Fruit fly (Drosophila melanogaster): ENCODE results near the gene Klp98A.

Klp98A gene

DNA sequence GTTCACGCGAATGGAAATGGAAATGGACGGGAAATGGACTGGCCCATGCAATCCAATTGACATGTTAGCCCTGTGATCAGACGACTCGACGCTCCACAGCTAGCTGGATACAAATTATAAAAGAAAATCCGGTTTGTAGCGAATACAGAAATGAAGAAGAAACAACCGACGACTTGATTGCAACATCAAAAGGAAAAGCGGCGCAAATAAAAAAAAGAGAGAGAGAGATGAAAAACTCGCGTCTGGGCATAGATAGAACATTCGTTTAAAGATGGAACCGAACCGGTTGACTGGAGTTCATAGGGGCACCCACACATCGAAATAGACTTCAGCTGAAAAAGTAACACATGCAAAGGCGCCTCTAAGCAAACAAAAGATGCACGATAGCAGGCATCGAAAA lies 3.1 kb downstream of the Klp98A start:
- TF ChIP-seq toe (GFP tag; optimal IDR thresholded peaks at IDR 0.05) (no peak), kay (GFP tag; ENCODE audit: borderline replicate concordance) (peak; percentile 52)

DNA sequence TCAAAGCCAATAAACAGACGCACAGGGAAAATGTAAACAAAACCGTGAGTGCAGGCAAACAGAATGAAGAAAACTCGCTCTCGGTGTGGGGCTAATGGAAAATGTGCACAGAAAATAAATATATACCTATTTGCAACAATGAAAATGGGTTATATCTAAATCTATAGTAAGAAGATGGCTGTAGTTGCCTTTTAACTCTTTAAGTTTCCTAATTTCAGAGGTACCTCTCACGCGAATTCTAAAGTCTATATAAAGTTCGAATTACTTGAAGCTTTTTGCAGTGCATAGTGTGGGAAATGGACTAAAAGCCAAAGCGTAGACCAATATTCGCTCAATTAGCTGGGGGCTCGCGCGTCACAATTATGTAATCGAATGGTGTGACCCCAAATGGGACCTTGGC lies 4.0 kb downstream of the Klp98A start:
- TF ChIP-seq Hr96 (GFP tag; optimal IDR thresholded peaks at IDR 0.05) = no peak
- no peak for TF ChIP-seq cic (GFP tag; optimal IDR thresholded peaks at IDR 0.05)
- TF ChIP-seq ovo (GFP tag; optimal IDR thresholded peaks at IDR 0.05) = no peak
- TF ChIP-seq pad (GFP tag; optimal IDR thresholded peaks at IDR 0.05) = no peak
- no peak for TF ChIP-seq cnc (optimal IDR thresholded peaks at IDR 0.05)
- peak; percentile 5 for TF ChIP-seq CG11617 (GFP tag; optimal IDR thresholded peaks at IDR 0.05)
- peak; percentile 14 for TF ChIP-seq CG7045 (GFP tag; optimal IDR thresholded peaks at IDR 0.05)
- no peak for TF ChIP-seq toe (GFP tag; optimal IDR thresholded peaks at IDR 0.05)
- TF ChIP-seq CG7101 (tag; optimal IDR thresholded peaks at IDR 0.05) = peak; percentile 18
- no peak for TF ChIP-seq Crg-1 (GFP tag; optimal IDR thresholded peaks at IDR 0.05)
- TF ChIP-seq CG1620 (GFP tag; optimal IDR thresholded peaks at IDR 0.05) = no peak
- TF ChIP-seq CG12768 (GFP tag; optimal IDR thresholded peaks at IDR 0.05) = peak; percentile 29
- no peak for TF ChIP-seq Clk (GFP tag; optimal IDR thresholded peaks at IDR 0.05)
- peak; percentile 49 for TF ChIP-seq CG33017 (tag; optimal IDR thresholded peaks at IDR 0.05)
- no peak for TF ChIP-seq tj (GFP tag; optimal IDR thresholded peaks at IDR 0.05)
- TF ChIP-seq kay (GFP tag; ENCODE audit: borderline replicate concordance) = no peak
- peak; percentile 39 for TF ChIP-seq CG14711 (tag; optimal IDR thresholded peaks at IDR 0.05)
- TF ChIP-seq CG5204 (GFP tag; optimal IDR thresholded peaks at IDR 0.05) = no peak
- TF ChIP-seq bab1 (GFP tag; optimal IDR thresholded peaks at IDR 0.05) = peak; percentile 51
- no peak for TF ChIP-seq Mnt (GFP tag; optimal IDR thresholded peaks at IDR 0.05)

DNA sequence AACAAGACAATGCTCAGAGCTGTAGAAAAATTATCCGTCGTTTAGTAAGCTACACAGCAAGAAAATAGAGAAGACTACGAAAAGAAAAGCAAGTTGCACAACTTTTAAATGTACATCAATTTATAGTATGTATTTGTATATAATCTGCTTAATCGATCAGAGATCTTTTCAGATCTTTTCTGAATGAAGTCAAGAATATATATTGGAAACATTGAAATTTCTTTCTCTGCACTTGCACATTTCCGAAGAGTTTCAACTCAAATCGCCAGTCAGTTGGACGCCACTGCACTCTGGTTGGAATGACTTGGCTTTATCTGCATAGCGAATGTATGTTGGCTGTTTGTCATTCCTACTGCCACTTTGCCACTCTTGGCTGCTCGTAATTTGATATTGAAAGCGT lies 5.0 kb downstream of the Klp98A start:
- TF ChIP-seq CG12768 (GFP tag; optimal IDR thresholded peaks at IDR 0.05) (no peak), CG5204 (GFP tag; optimal IDR thresholded peaks at IDR 0.05) (peak; percentile 48), cnc (optimal IDR thresholded peaks at IDR 0.05) (peak in 1 of 2 experiments; percentile 2), CG11617 (GFP tag; optimal IDR thresholded peaks at IDR 0.05) (peak; percentile 57), kay (GFP tag; ENCODE audit: borderline replicate concordance) (no peak), Crg-1 (GFP tag; optimal IDR thresholded peaks at IDR 0.05) (no peak), CG7045 (GFP tag; optimal IDR thresholded peaks at IDR 0.05) (peak; percentile 45), CG33017 (tag; optimal IDR thresholded peaks at IDR 0.05) (peak; percentile 43), bab1 (GFP tag; optimal IDR thresholded peaks at IDR 0.05) (peak; percentile 92), Mnt (GFP tag; optimal IDR thresholded peaks at IDR 0.05) (no peak), cic (GFP tag; optimal IDR thresholded peaks at IDR 0.05) (no peak), CG1620 (GFP tag; optimal IDR thresholded peaks at IDR 0.05) (no peak), pad (GFP tag; optimal IDR thresholded peaks at IDR 0.05) (peak; percentile 32), ovo (GFP tag; optimal IDR thresholded peaks at IDR 0.05) (no peak), Clk (GFP tag; optimal IDR thresholded peaks at IDR 0.05) (no peak), Hr96 (GFP tag; optimal IDR thresholded peaks at IDR 0.05) (peak; percentile 51), tj (GFP tag; optimal IDR thresholded peaks at IDR 0.05) (peak; percentile 41), CG7101 (tag; optimal IDR thresholded peaks at IDR 0.05) (peak; percentile 53), toe (GFP tag; optimal IDR thresholded peaks at IDR 0.05) (peak; percentile 10), CG14711 (tag; optimal IDR thresholded peaks at IDR 0.05) (peak; percentile 73)

DNA sequence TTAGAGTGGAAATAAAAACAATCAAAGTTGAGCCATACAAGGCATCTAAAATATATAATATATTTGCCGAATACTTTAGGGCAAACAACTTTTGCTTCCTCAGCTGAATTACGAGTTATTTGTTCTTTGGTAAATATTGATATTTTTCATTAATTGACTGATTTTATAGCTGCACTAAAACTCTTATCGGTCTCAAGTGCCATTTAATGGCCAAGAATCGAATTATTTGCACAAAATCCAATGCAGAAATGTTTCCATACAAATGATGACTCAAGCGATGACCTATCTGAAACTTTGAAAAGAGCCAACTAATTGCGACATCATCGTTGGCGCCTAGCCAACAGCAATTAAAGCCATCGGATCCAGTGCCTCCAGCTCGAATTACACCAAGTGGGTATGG lies 5.6 kb downstream of the Klp98A start:
- no peak for TF ChIP-seq bab1 (GFP tag; optimal IDR thresholded peaks at IDR 0.05)
- peak; percentile 80 for TF ChIP-seq kay (GFP tag; ENCODE audit: borderline replicate concordance)
- no peak for TF ChIP-seq CG7045 (GFP tag; optimal IDR thresholded peaks at IDR 0.05)
- no peak for TF ChIP-seq tj (GFP tag; optimal IDR thresholded peaks at IDR 0.05)
- no peak for TF ChIP-seq Hr96 (GFP tag; optimal IDR thresholded peaks at IDR 0.05)
- TF ChIP-seq CG33017 (tag; optimal IDR thresholded peaks at IDR 0.05) = no peak
- no peak for TF ChIP-seq Crg-1 (GFP tag; optimal IDR thresholded peaks at IDR 0.05)
- TF ChIP-seq CG14711 (tag; optimal IDR thresholded peaks at IDR 0.05) = no peak
- no peak for TF ChIP-seq CG12768 (GFP tag; optimal IDR thresholded peaks at IDR 0.05)
- peak; percentile 85 for TF ChIP-seq cic (GFP tag; optimal IDR thresholded peaks at IDR 0.05)
- no peak for TF ChIP-seq CG11617 (GFP tag; optimal IDR thresholded peaks at IDR 0.05)
- no peak for TF ChIP-seq Clk (GFP tag; optimal IDR thresholded peaks at IDR 0.05)
- TF ChIP-seq cnc (optimal IDR thresholded peaks at IDR 0.05) = no peak

DNA sequence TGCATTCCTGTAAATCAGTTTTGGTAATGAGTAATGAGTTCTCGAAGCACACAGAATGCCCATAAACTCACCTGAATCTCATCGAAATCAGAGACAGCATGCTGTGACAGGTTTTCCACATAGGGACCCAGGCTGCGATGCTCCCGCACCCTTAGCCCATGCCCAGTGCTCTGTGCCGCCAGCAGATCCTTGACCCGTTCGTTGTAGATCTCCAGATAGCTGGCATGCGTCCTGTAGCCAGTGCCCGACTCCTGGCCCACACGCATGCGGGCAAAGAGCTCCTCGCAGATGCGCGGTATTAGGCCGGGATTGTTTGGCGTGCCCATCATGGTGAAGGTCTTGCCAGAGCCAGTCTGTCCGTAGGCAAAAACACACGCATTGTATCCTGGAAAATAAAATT lies 6.2 kb downstream of the Klp98A start:
- TF ChIP-seq CG33017 (tag; optimal IDR thresholded peaks at IDR 0.05) (no peak), Mnt (GFP tag; optimal IDR thresholded peaks at IDR 0.05) (no peak), CG11617 (GFP tag; optimal IDR thresholded peaks at IDR 0.05) (no peak), pad (GFP tag; optimal IDR thresholded peaks at IDR 0.05) (no peak), tj (GFP tag; optimal IDR thresholded peaks at IDR 0.05) (no peak), Hr96 (GFP tag; optimal IDR thresholded peaks at IDR 0.05) (no peak), kay (GFP tag; ENCODE audit: borderline replicate concordance) (no peak), cnc (optimal IDR thresholded peaks at IDR 0.05) (no peak), CG5204 (GFP tag; optimal IDR thresholded peaks at IDR 0.05) (no peak), CG12768 (GFP tag; optimal IDR thresholded peaks at IDR 0.05) (no peak), CG7045 (GFP tag; optimal IDR thresholded peaks at IDR 0.05) (no peak)

DNA sequence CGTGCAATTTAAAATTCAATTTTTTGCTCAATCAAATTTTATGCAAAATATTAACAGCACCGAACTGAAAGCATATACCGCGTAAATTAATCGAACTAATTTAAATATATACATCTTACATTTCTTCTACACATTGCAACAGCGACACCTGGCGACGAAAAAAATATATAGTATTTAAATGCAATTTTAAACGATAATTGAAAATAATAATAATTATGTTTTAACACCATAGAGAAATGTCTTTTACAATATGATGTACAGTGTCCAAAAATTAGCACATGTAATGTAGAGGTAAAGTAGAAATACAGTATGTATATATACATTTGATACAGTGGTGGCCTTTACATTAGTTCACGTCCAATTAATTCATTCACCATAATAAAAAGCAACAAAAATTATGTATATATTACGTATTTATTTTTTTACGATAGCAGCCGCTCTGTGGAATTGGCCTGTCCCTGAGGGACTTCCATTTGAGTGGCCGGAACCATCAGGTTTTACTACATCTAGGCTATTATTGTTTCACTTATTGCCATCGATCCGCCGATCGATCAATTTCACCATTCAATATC lies 11.5 kb downstream of the Klp98A start:
- TF ChIP-seq CG7045 (GFP tag; optimal IDR thresholded peaks at IDR 0.05) (no peak), CG33017 (tag; optimal IDR thresholded peaks at IDR 0.05) (no peak), Clk (GFP tag; optimal IDR thresholded peaks at IDR 0.05) (no peak), Mnt (GFP tag; optimal IDR thresholded peaks at IDR 0.05) (no peak), Hr96 (GFP tag; optimal IDR thresholded peaks at IDR 0.05) (no peak), CG12768 (GFP tag; optimal IDR thresholded peaks at IDR 0.05) (no peak), cic (GFP tag; optimal IDR thresholded peaks at IDR 0.05) (no peak)

Data from whole organism, adult.